Fruit fly (Drosophila melanogaster): ENCODE measurements around the gene Marcal1.

Marcal1 gene

dm6 chr2L:4945300-4945699 is 10.0 kb upstream of the Marcal1 start, which contains the start of the genes mRpL24 and betaggt-I (continued):
- TF ChIP-seq gsb-n (tag; optimal IDR thresholded peaks at IDR 0.05) (peak; percentile 96), ci (GFP tag; IDR thresholded peaks at IDR 0.05) (peak; percentile 98), dpn (GFP tag; optimal IDR thresholded peaks at IDR 0.05) (peak; percentile 50 to 95), CG17568 (GFP tag; optimal IDR thresholded peaks at IDR 0.05) (no peak), CG15073 (GFP tag; optimal IDR thresholded peaks at IDR 0.05) (peak; percentile 71), CG4820 (GFP tag; optimal IDR thresholded peaks at IDR 0.05) (peak; percentile 100), CG8281 (tag; optimal IDR thresholded peaks at IDR 0.05) (peak; percentile 87), CG16779 (GFP tag; IDR thresholded peaks at IDR 0.05) (peak; percentile 86), Tbp (GFP tag; optimal IDR thresholded peaks at IDR 0.05) (no peak), Max (GFP tag; optimal IDR thresholded peaks at IDR 0.05) (peak; percentile 94), dmrt99B (tag; optimal IDR thresholded peaks at IDR 0.05) (peak; percentile 95), CG7928 (GFP tag; optimal IDR thresholded peaks at IDR 0.05) (peak; percentile 77), NfI (GFP tag; optimal IDR thresholded peaks at IDR 0.05) (peak; percentile 97), bowl (GFP tag; IDR thresholded peaks at IDR 0.05) (peak; percentile 89), CG12659 (GFP tag; optimal IDR thresholded peaks at IDR 0.05) (peak; percentile 98), CHES-1-like (GFP tag; optimal IDR thresholded peaks at IDR 0.05) (peak; percentile 67), zfh2 (GFP tag; optimal IDR thresholded peaks at IDR 0.05) (peak; percentile 87), CG34422 (GFP tag; IDR thresholded peaks at IDR 0.05) (peak; percentile 98), CG4328 (GFP tag; optimal IDR thresholded peaks at IDR 0.05) (peak; percentile 94), CG3838 (GFP tag; optimal IDR thresholded peaks at IDR 0.05) (peak; percentile 87), Gug (GFP tag; IDR thresholded peaks at IDR 0.05) (peak; percentile 89), eyg (GFP tag; optimal IDR thresholded peaks at IDR 0.05) (no peak), Sox102F (GFP tag; optimal IDR thresholded peaks at IDR 0.05) (peak; percentile 98), Jarid2 (GFP tag; optimal IDR thresholded peaks at IDR 0.05) (peak; percentile 75), CG10431 (GFP tag; optimal IDR thresholded peaks at IDR 0.05) (peak; percentile 76), CkIIα-i1 (GFP tag; IDR thresholded peaks at IDR 0.05) (peak; percentile 64; the same call in 1 of the 2 replicates), CG1792 (GFP tag; optimal IDR thresholded peaks at IDR 0.05) (peak; percentile 62), CG17829 (tag; optimal IDR thresholded peaks at IDR 0.05) (peak; percentile 98), CG6175 (GFP tag; IDR thresholded peaks at IDR 0.05) (peak; percentile 92), Trl (optimal IDR thresholded peaks at IDR 0.05) (no peak), Trl (GFP tag; optimal IDR thresholded peaks at IDR 0.05) (peak; percentile 74), CG30020 (tag; optimal IDR thresholded peaks at IDR 0.05) (peak; percentile 85), Hsf (GFP tag; optimal IDR thresholded peaks at IDR 0.05) (peak; percentile 93), lola (GFP tag; optimal IDR thresholded peaks at IDR 0.05) (peak in 1 of 3 experiments; percentile 96), z (GFP tag; IDR thresholded peaks at IDR 0.05) (peak; percentile 65; the same call in 2 of the 3 replicates), Vsx1 (GFP tag; optimal IDR thresholded peaks at IDR 0.05) (peak; percentile 79), fru (optimal IDR thresholded peaks at IDR 0.05) (no peak), lbe (GFP tag; optimal IDR thresholded peaks at IDR 0.05) (peak; percentile 95), Dek (tag; optimal IDR thresholded peaks at IDR 0.05) (peak; percentile 97), CG14965 (GFP tag; optimal IDR thresholded peaks at IDR 0.05; ENCODE audit: borderline replicate concordance) (no peak), odd (GFP tag; optimal IDR thresholded peaks at IDR 0.05) (peak; percentile 90), CG15601 (tag; optimal IDR thresholded peaks at IDR 0.05) (peak; percentile 96), Drgx (GFP tag; IDR thresholded peaks at IDR 0.05) (peak; percentile 96), Dip3 (GFP tag; optimal IDR thresholded peaks at IDR 0.05) (peak; percentile 89), CG9932 (GFP tag; IDR thresholded peaks at IDR 0.05) (peak; percentile 97), CG8944 (GFP tag; optimal IDR thresholded peaks at IDR 0.05) (peak; percentile 75), ap (GFP tag; IDR thresholded peaks at IDR 0.05) (peak; percentile 96), HLHmδ (GFP tag; optimal IDR thresholded peaks at IDR 0.05) (no peak), sens (GFP tag) (peak; percentile 97), CG34376 (GFP tag; optimal IDR thresholded peaks at IDR 0.05) (peak; percentile 91), caup (GFP tag; optimal IDR thresholded peaks at IDR 0.05; ENCODE audit: severe bottlenecking) (peak; percentile 93), gro (GFP tag; optimal IDR thresholded peaks at IDR 0.05) (no peak)

Measured in whole organism, embryonic.